Worm (Caenorhabditis elegans): ENCODE measurements around the gene rbx-1.

DNA sequence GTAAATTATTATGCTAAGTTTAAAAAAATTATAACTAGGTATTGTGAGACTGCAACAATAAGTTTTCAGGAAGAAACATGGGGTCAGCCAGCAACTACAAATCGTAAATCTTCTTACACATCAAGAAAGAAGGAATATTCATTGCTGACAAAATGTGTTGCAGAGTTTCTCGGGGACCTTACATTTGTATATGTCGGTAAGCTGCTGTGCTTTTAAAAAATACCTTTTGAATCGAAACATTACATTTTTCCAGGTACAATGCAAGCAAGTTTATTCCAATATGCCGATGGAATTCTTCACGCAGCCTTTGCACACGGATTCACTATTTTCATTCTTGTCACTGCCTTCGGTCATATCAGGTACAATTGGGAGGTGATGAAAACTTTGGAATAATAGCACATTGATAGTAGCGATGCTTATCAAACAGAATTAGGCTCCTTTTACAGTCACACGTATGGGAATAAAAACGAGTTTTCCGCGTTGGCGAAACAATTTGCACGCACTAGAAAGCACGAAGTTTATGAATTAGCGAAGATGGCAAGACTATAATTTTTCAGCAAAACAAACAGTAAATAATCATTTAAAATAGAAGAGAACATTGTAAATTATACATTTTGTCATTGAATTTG, 47.9 kb upstream of the rbx-1 start:
- TF ChIP-seq T22C8.4 (GFP tag; IDR thresholded peaks at IDR 0.05) (no peak), ztf-29 (GFP tag; IDR thresholded peaks at IDR 0.05) (no peak), klf-2 (GFP tag; conservative IDR thresholded peaks at IDR 0.05) (no peak), med-1 (GFP tag; optimal IDR thresholded peaks at IDR 0.05; ENCODE audit: insufficient read depth) (no peak), tab-1 (GFP tag; IDR thresholded peaks at IDR 0.05) (no peak)

Data from whole organism, midembryonic.